Worm (Caenorhabditis elegans) whole organism, L3 larva: Measurements from ENCODE around the gene dop-5.

Experiments
- ZK546.5 ChIP-seq: sonication (generic microtip); optimal IDR thresholded peaks from 2 replicates; lab custom pipeline; 2017; ENCODE audit warnings: missing biosample characterization, missing genetic modification characterization
- ama-1 ChIP-seq: fragments of 150-350 bp; optimal IDR thresholded peaks from 2 replicates; lab custom pipeline; 2018
- elt-3 ChIP-seq, 3 experiments: fragments of 150-350 bp in 1 of 3; sonication (generic microtip) in 2 of 3; optimal IDR thresholded peaks; 2 replicates in 2 of 3; 4 replicates in 1 of 3; lab custom pipeline; 2014 to 2017; ENCODE audit warnings: missing biosample characterization in 3 of 3, missing genetic modification characterization in 3 of 3
- fos-1 ChIP-seq: fragments of 150-350 bp; optimal IDR thresholded peaks from 2 replicates; lab custom pipeline; 2014; ENCODE audit warnings: missing biosample characterization, missing genetic modification characterization
- lin-39 ChIP-seq: fragments of 150-350 bp; optimal IDR thresholded peaks from 2 replicates; lab custom pipeline; 2018; ENCODE audit warnings: missing biosample characterization, missing genetic modification reagents, missing genetic modification characterization
- nfya-1 ChIP-seq: sonication (generic microtip); optimal IDR thresholded peaks from 2 replicates; lab custom pipeline; 2017; ENCODE audit warnings: missing genetic modification characterization, mild to moderate bottlenecking, missing compliant biosample characterization, antibody characterized with exemption, moderate library complexity; ENCODE audit not compliant: insufficient read depth
- nhr-12 ChIP-seq: fragments of 150-350 bp; optimal IDR thresholded peaks from 2 replicates; lab custom pipeline; 2014; ENCODE audit warnings: missing biosample characterization, missing genetic modification characterization
- nhr-237 ChIP-seq: fragments of 150-350 bp; optimal IDR thresholded peaks from 2 replicates; lab custom pipeline; 2014; ENCODE audit warnings: missing biosample characterization, missing genetic modification characterization
- snpc-4 ChIP-seq: fragments of 150-350 bp; optimal IDR thresholded peaks from 2 replicates; lab custom pipeline; 2014; ENCODE audit warnings: missing biosample characterization, missing genetic modification characterization
- unc-62 ChIP-seq: fragments of 150-350 bp; sonication (generic microtip); optimal IDR thresholded peaks from 4 replicates; lab custom pipeline; 2014; ENCODE audit warnings: missing biosample characterization, missing genetic modification reagents, missing genetic modification characterization
- ztf-11 ChIP-seq: fragments of 150-350 bp; optimal IDR thresholded peaks from 2 replicates; lab custom pipeline; 2014; ENCODE audit warnings: missing biosample characterization, missing genetic modification characterization

DNA sequence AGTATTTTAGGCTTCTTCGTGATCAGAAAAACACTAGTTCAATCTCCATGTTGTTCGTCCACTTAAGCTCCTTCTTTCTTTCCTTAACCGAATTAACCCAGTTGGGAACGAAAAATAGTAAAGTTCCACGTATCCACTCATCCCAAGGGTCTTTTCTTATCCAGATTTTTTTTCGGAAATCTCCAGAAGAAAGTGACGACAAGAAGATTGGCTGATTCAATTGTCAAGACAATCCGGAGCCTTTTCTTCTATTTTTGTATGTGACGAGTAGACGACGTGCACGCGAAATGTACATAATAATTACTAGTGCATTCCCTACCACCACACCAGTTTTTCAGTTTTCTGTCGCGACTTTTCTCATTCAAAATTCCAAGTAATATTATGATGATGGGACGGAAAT is 14.8 kb downstream of the dop-5 start:
- TF ChIP-seq fos-1 (tag; lab: Kevin White, UChicago) = no peak
- TF ChIP-seq nhr-12 (tag; lab: Kevin White, UChicago) = no peak
- TF ChIP-seq ZK546.5 (tag; lab: Kevin White, UChicago) = no peak
- no peak for TF ChIP-seq unc-62 (GFP tag; lab: Kevin White, UChicago)
- no peak for TF ChIP-seq lin-39
- no peak for TF ChIP-seq nhr-237 (tag; lab: Kevin White, UChicago)
- TF ChIP-seq ama-1 (lab: Kevin White, UChicago) = no peak
- TF ChIP-seq snpc-4 (tag; lab: Kevin White, UChicago) = no peak
- no peak for TF ChIP-seq nfya-1 (tag; lab: Kevin White, UChicago)
- TF ChIP-seq elt-3 (tag; optimal IDR thresholded peaks at IDR 0.05; lab: Kevin White, UChicago) = no peak
- TF ChIP-seq ztf-11 (tag; lab: Kevin White, UChicago) = no peak
